Fruit fly (Drosophila melanogaster): ENCODE data around the gene CG42674.

The CG42674 gene

DNA sequence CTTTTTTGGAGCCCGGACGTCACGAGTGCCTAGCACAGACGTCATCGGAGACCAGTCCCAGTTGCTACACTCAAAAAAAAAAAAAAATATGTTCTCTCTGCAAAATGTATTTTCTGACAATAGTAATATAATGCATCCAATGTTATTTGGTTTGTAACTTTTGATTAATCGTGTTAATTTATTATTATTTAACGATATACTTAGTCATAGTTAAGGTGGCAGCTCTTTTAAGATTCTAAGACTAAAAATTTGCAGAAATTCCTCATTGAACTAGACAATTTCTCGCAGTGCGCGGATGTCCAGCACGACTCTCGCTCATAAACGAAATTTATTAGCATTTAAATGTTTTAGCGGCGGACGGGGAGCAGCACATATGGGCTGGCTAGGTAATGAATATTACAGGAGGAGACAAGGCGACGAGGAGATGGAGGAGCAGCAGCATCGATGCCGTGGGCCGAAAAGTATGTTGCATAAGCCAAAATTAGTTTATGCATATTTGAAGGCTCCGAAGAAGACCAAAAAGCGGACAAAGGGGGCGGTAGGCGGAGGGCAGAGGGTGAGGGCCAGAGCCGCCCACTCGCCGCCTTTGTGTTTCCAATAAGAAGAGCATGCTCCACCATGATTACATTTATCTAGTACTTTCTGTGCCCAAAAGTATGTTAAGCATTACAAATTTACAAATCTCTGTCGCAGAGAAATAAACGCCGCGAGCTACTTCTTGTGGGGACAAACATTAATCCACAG is 14.6 kb downstream of the CG42674 start (continued):
- TF ChIP-seq CG3032 (tag; optimal IDR thresholded peaks at IDR 0.05) (peak; percentile 63), CG11294 (GFP tag; IDR thresholded peaks at IDR 0.05) (no peak), CG16779 (tag; optimal IDR thresholded peaks at IDR 0.05) (no peak), CG34406 (GFP tag; optimal IDR thresholded peaks at IDR 0.05) (peak; percentile 59), CG8119 (GFP tag; IDR thresholded peaks at IDR 0.05) (peak; percentile 84), Hr39 (GFP tag; optimal IDR thresholded peaks at IDR 0.05) (peak; percentile 56), CG10631 (GFP tag; optimal IDR thresholded peaks at IDR 0.05) (peak; percentile 70), Eip75B (GFP tag; optimal IDR thresholded peaks at IDR 0.05) (peak; percentile 61), achi (GFP tag; optimal IDR thresholded peaks at IDR 0.05) (peak; percentile 77), acj6 (GFP tag; optimal IDR thresholded peaks at IDR 0.05) (peak; percentile 79), Hr38 (GFP tag; optimal IDR thresholded peaks at IDR 0.05) (no peak), CG11902 (GFP tag; optimal IDR thresholded peaks at IDR 0.05) (peak; percentile 49), CG4318 (GFP tag; optimal IDR thresholded peaks at IDR 0.05) (peak; percentile 64), CG6808 (GFP tag; optimal IDR thresholded peaks at IDR 0.05) (peak; percentile 61), CG1621 (tag; optimal IDR thresholded peaks at IDR 0.05) (peak; percentile 28), spab (GFP tag; optimal IDR thresholded peaks at IDR 0.05) (peak; percentile 60), CG31627 (GFP tag; optimal IDR thresholded peaks at IDR 0.05) (peak; percentile 68), vri (GFP tag; optimal IDR thresholded peaks at IDR 0.05) (peak; percentile 34), CG32006 (GFP tag; optimal IDR thresholded peaks at IDR 0.05) (peak; percentile 87), esn (GFP tag; optimal IDR thresholded peaks at IDR 0.05) (peak; percentile 69), Ets21C (GFP tag; optimal IDR thresholded peaks at IDR 0.05) (no peak), CG6792 (GFP tag; optimal IDR thresholded peaks at IDR 0.05) (peak; percentile 54), svp (GFP tag) (peak; percentile 74), CG8319 (GFP tag; optimal IDR thresholded peaks at IDR 0.05) (peak; percentile 22), eg (GFP tag; IDR thresholded peaks at IDR 0.05) (peak; percentile 64), Sox102F (GFP tag; optimal IDR thresholded peaks at IDR 0.05) (peak; percentile 63), lz (GFP tag; optimal IDR thresholded peaks at IDR 0.05) (peak; percentile 40), salr (GFP tag; optimal IDR thresholded peaks at IDR 0.05) (peak in 1 of 2 experiments; percentile 88)

DNA sequence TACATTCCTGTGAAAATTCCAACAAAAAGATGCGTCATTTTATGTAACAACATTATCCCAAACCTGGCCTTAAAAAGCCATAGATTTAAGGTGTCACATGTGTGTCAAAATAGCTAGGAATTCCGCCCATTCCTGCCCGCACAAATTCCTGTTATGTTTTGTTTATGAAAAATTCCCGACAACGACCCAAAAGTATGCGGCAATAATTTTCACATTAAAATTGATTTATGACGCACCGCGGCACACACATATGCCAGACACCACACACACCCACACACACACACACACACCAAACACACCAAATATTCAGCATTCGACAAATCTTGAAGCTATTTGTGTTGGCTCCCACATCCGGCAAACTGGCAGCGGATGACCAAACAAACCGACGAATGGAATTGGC is 15.3 kb downstream of the CG42674 start:
- TF ChIP-seq Hr4 (GFP tag; optimal IDR thresholded peaks at IDR 0.05): no peak
- no peak for TF ChIP-seq CG11294 (GFP tag; IDR thresholded peaks at IDR 0.05)
- no peak for TF ChIP-seq Sox14 (GFP tag; optimal IDR thresholded peaks at IDR 0.05)
- TF ChIP-seq OdsH (GFP tag; optimal IDR thresholded peaks at IDR 0.05): no peak
- TF ChIP-seq ss (GFP tag; optimal IDR thresholded peaks at IDR 0.05): no peak
- no peak for TF ChIP-seq CG3032 (tag; optimal IDR thresholded peaks at IDR 0.05)
- no peak for TF ChIP-seq CG32006 (GFP tag; optimal IDR thresholded peaks at IDR 0.05)
- no peak for TF ChIP-seq Smox (GFP tag; optimal IDR thresholded peaks at IDR 0.05)

DNA sequence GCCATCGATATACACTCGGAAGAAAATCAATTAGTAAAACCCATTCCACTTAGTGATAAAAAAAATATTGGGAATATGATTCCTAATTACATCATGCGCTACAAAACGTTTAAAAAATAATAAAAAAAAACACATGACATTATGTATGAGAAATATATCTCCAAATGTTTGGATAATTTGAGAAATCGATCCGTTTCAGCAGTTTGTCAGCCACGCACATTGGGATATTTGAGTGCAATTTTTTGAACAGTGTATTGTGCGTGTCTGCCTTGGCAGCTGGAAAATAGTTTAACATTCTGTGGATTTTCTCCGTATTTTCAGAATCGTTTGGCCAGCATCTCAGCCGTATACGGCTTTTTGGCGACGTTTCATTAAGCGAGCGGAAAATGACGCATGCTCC is 20.0 kb downstream of the CG42674 start:
- no peak for TF ChIP-seq ss (GFP tag; optimal IDR thresholded peaks at IDR 0.05)
- TF ChIP-seq CG15336 (GFP tag; IDR thresholded peaks at IDR 0.05): no peak
- no peak for TF ChIP-seq Hr4 (GFP tag; optimal IDR thresholded peaks at IDR 0.05)
- TF ChIP-seq lz (GFP tag; optimal IDR thresholded peaks at IDR 0.05): no peak
- no peak for TF ChIP-seq Hr38 (GFP tag; optimal IDR thresholded peaks at IDR 0.05)

DNA sequence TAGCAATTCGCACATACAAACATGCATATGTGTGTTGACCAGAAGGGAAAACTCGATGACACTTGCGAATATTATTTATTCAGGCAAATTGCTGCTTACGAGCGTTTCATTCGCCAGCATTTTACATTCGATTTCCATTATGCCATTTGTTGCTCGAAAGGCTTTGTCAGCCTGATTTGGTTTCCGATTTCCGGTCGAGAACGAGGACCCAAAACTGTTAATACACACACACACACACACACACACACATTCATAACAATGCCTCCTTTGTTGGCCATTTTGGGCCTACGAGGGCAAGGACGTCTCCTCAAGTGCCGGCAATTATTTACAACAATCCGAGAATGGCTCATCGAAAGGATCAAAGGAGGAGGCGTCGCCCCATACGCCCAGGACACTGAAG is 20.4 kb downstream of the CG42674 start:
- TF ChIP-seq acj6 (GFP tag; optimal IDR thresholded peaks at IDR 0.05) (no peak), spab (GFP tag; optimal IDR thresholded peaks at IDR 0.05) (no peak), salr (GFP tag; optimal IDR thresholded peaks at IDR 0.05) (no peak), CG32006 (GFP tag; optimal IDR thresholded peaks at IDR 0.05) (no peak), eg (GFP tag; IDR thresholded peaks at IDR 0.05) (no peak), net (GFP tag; optimal IDR thresholded peaks at IDR 0.05) (no peak), CG8632 (GFP tag; optimal IDR thresholded peaks at IDR 0.05) (no peak), Ets21C (GFP tag; optimal IDR thresholded peaks at IDR 0.05) (no peak)

All from whole organism, prepupa.